Fruit fly (Drosophila melanogaster): ENCODE data around the gene CG10026.

Gene CG10026

DNA sequence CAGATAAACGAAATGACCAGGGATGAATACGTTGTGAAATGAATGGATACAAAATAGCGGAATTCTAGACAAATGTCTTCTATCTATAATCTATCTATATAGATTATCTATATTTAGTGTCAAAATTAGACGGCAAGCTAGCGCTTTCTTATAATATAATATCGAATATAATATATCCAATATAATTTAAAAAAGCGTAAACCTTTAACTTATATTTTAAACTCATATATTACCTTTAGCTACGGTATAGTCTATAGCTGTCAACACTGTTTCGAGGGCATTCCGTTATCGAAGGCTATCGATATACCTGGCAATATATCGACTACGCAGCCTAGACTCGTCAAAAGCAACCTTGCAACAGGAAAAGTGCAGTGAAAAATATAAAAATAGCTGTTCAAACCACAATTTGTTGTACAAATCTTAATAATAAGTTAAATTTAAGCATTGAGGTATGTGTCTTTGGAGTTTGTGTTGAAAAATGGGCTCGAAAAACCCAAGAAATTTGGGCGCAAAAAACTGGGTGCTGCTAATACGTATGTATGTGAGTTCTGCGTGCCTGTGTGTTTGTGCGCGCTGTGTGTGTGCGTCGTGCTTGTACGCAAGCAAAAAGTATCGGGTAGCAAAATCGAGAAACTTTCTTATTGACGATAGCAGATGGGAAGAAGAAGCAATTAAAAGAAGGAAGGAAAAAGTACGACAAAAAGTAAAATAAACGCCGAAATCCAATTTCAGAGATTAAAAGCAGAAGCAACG is 39.1 kb downstream of the CG10026 start, which contains the start of the genes swm and Ctu2 (continued):
- TF ChIP-seq Dref (GFP tag; IDR thresholded peaks at IDR 0.05) (peak; percentile 81), CG43689 (GFP tag; IDR thresholded peaks at IDR 0.05) (no peak), stc (GFP tag; IDR thresholded peaks at IDR 0.05) (no peak), z (GFP tag; IDR thresholded peaks at IDR 0.05) (no peak), CG10147 (GFP tag; optimal IDR thresholded peaks at IDR 0.05) (peak; percentile 51), CG9727 (GFP tag; optimal IDR thresholded peaks at IDR 0.05) (peak; percentile 71), Lim3 (GFP tag; IDR thresholded peaks at IDR 0.05) (no peak), Dbx (GFP tag; IDR thresholded peaks at IDR 0.05) (peak; percentile 62), trh (GFP tag; optimal IDR thresholded peaks at IDR 0.05) (no peak), CG32767 (GFP tag; IDR thresholded peaks at IDR 0.05) (0 out of 2 replicates have a peak, but pooled peaks have one; percentile 26), sens (GFP tag) (peak; percentile 66), CG6854 (GFP tag; optimal IDR thresholded peaks at IDR 0.05) (no peak), CG2129 (GFP tag; IDR thresholded peaks at IDR 0.05; ENCODE audit: partially characterized antibody) (peak; percentile 19; the same call in 1 of the 2 replicates), CG6683 (GFP tag; optimal IDR thresholded peaks at IDR 0.05) (peak; percentile 12), Oli (tag; optimal IDR thresholded peaks at IDR 0.05) (no peak), danr (GFP tag; IDR thresholded peaks at IDR 0.05) (0 out of 2 replicates have a peak, but pooled peaks have one; percentile 18), CG12769 (tag; optimal IDR thresholded peaks at IDR 0.05) (no peak), CG30020 (tag; optimal IDR thresholded peaks at IDR 0.05) (peak; percentile 83), CG8281 (tag; optimal IDR thresholded peaks at IDR 0.05) (peak; percentile 84), CG15073 (GFP tag; optimal IDR thresholded peaks at IDR 0.05) (no peak), CG7963 (GFP tag; IDR thresholded peaks at IDR 0.05; ENCODE audit: partially characterized antibody) (peak; percentile 36; the same call in 1 of the 3 replicates), trem (tag; optimal IDR thresholded peaks at IDR 0.05) (peak; percentile 74), CG4617 (GFP tag; optimal IDR thresholded peaks at IDR 0.05; ENCODE audit: borderline replicate concordance) (peak; percentile 45), NK7.1 (GFP tag; optimal IDR thresholded peaks at IDR 0.05) (no peak), sug (tag; optimal IDR thresholded peaks at IDR 0.05) (peak; percentile 85), sc (optimal IDR thresholded peaks at IDR 0.05) (no peak), sc (GFP tag; optimal IDR thresholded peaks at IDR 0.05) (no peak), HLH54F (GFP tag; optimal IDR thresholded peaks at IDR 0.05) (peak; percentile 0), gsb (GFP tag; IDR thresholded peaks at IDR 0.05) (no peak), kah (GFP tag; optimal IDR thresholded peaks at IDR 0.05) (peak; percentile 19), ro (GFP tag; IDR thresholded peaks at IDR 0.05) (no peak), CG5953 (GFP tag; IDR thresholded peaks at IDR 0.05) (no peak), CG9932 (GFP tag; IDR thresholded peaks at IDR 0.05) (peak; percentile 83), Ssrp (tag; optimal IDR thresholded peaks at IDR 0.05) (peak; percentile 70), Gug (GFP tag; IDR thresholded peaks at IDR 0.05) (peak; percentile 26; the same call in 2 of the 4 replicates), Dip3 (GFP tag; optimal IDR thresholded peaks at IDR 0.05) (no peak), pb (GFP tag; optimal IDR thresholded peaks at IDR 0.05) (no peak), ftz-f1 (GFP tag; optimal IDR thresholded peaks at IDR 0.05) (peak; percentile 92), CTCF (GFP tag; optimal IDR thresholded peaks at IDR 0.05) (no peak), dmrt99B (tag; optimal IDR thresholded peaks at IDR 0.05) (no peak), vvl (GFP tag; IDR thresholded peaks at IDR 0.05) (peak; percentile 54), pnt (GFP tag; optimal IDR thresholded peaks at IDR 0.05) (no peak), CG4730 (GFP tag; IDR thresholded peaks at IDR 0.05) (no peak), ken (GFP tag; IDR thresholded peaks at IDR 0.05) (0 out of 3 replicates have a peak, but pooled peaks have one; percentile 33), fd102C (GFP tag; optimal IDR thresholded peaks at IDR 0.05) (no peak), CG7987 (GFP tag; optimal IDR thresholded peaks at IDR 0.05) (no peak), ara (GFP tag; IDR thresholded peaks at IDR 0.05) (no peak), Fer2 (tag; optimal IDR thresholded peaks at IDR 0.05) (peak; percentile 69), CG34224 (GFP tag; IDR thresholded peaks at IDR 0.05; ENCODE audit: partially characterized antibody) (peak; percentile 71), ham (GFP tag; IDR thresholded peaks at IDR 0.05) (no peak), CG16815 (GFP tag; optimal IDR thresholded peaks at IDR 0.05) (peak; percentile 56)
